Fruit fly (Drosophila melanogaster): ENCODE results near the gene c-cup.

c-cup gene

DNA sequence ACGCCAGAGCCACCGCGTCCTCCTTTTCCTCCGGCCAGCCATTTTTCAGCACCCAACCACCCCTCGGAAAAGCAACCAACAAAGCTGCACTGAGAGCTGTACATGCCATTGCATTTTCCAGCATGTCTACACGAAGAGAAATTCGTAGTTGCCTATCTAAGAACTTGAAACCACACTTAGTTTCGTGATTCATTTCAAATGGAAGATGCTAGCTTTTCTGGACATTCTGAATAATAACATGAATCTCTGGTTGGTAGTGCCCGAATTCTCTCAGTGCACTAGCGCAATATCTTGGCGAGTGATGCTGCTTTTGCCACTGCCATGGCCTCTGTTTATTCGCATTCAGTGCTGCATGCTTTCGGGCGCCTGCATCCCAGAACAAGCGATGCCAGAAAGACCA, 29.6 kb upstream of the c-cup start:
- TF ChIP-seq GATAd (GFP tag; optimal IDR thresholded peaks at IDR 0.05), result no peak
- peak; percentile 20 for TF ChIP-seq fru (GFP tag; optimal IDR thresholded peaks at IDR 0.05)

DNA sequence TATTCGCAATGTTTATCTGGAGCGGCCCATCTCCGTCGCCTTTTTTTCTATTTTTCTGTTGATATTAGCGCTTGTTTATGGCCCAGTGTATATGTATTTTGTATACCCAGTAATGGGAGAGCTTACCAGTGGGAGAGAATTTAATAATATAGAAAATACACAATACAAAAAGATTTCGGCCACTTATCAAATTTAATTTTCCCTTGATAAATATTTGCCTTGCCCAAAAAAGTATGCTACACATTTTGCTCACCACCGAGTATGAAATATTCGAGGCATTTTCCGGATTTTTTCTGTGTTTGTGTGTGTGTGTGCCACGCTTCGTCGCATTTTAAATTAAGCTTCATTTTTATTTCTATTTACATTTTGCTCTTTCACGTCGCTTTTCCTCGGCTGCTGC, 6.7 kb upstream of the c-cup start:
- TF ChIP-seq Hr83 (GFP tag; optimal IDR thresholded peaks at IDR 0.05; ENCODE audit: poor library complexity, severe bottlenecking), result no peak
- no peak for TF ChIP-seq lola (GFP tag; optimal IDR thresholded peaks at IDR 0.05)
- TF ChIP-seq Hnf4 (GFP tag; optimal IDR thresholded peaks at IDR 0.05), result no peak
- TF ChIP-seq sage (GFP tag; optimal IDR thresholded peaks at IDR 0.05), result no peak
- TF ChIP-seq Myc (optimal IDR thresholded peaks at IDR 0.05), result no peak
- TF ChIP-seq rgr (GFP tag; optimal IDR thresholded peaks at IDR 0.05), result no peak
- TF ChIP-seq dl (GFP tag; optimal IDR thresholded peaks at IDR 0.05; ENCODE audit: insufficient read depth in 1 of 2, partially characterized antibody in 2 of 2), result no peak
- TF ChIP-seq woc (GFP tag; optimal IDR thresholded peaks at IDR 0.05), result no peak
- TF ChIP-seq dmrt93B (GFP tag; optimal IDR thresholded peaks at IDR 0.05), result no peak
- no peak for TF ChIP-seq usp (GFP tag; optimal IDR thresholded peaks at IDR 0.05)
- no peak for TF ChIP-seq CG32264 (GFP tag; optimal IDR thresholded peaks at IDR 0.05)
- no peak for TF ChIP-seq Abd-B (GFP tag; optimal IDR thresholded peaks at IDR 0.05)
- TF ChIP-seq ey (GFP tag; optimal IDR thresholded peaks at IDR 0.05), result no peak
- no peak for TF ChIP-seq Mio (GFP tag; optimal IDR thresholded peaks at IDR 0.05)
- TF ChIP-seq foxo (GFP tag; optimal IDR thresholded peaks at IDR 0.05), result no peak
- TF ChIP-seq N (GFP tag; optimal IDR thresholded peaks at IDR 0.05), result no peak
- no peak for TF ChIP-seq Sp1 (GFP tag; optimal IDR thresholded peaks at IDR 0.05)
- TF ChIP-seq Dif (GFP tag; optimal IDR thresholded peaks at IDR 0.05; ENCODE audit: partially characterized antibody), result no peak

DNA sequence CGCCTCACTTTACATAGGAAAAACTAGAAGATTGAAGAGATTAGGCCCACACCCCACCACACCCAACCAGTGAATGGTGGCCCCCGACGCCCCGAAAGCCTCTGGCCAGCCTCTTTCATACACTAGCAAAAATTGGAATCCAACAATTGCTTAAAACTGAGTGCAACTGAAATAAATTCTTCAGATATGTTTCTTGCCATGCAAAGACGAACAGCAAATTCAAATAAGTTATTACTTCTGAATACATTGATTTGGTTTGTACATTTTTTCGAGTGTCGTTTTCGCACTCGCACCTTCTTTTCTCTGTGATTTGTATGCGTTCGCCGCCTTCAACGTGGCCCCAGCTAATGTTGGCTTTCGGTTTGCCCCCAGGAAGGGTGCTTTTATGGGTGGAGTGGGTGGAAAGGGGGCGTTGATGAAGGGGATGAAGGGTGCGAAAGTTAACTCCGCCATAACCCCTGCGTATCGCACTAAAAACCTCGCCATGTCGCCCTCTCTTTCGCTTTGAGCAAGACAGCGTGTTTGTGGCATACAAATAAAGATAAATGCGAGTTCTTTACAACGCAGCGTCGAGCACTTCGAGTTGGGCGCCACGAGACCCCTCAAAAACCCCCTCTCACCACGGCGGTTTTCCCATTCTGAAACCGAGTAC, 5.5 kb upstream of the c-cup start:
- no peak for TF ChIP-seq rgr (GFP tag; optimal IDR thresholded peaks at IDR 0.05)
- TF ChIP-seq pan (optimal IDR thresholded peaks at IDR 0.05), result no peak
- no peak for TF ChIP-seq CrebA (GFP tag; optimal IDR thresholded peaks at IDR 0.05; ENCODE audit: borderline replicate concordance)
- no peak for TF ChIP-seq Mio (GFP tag; optimal IDR thresholded peaks at IDR 0.05)
- no peak for TF ChIP-seq dsf (GFP tag; optimal IDR thresholded peaks at IDR 0.05; ENCODE audit: borderline replicate concordance)
- TF ChIP-seq Dif (GFP tag; optimal IDR thresholded peaks at IDR 0.05; ENCODE audit: partially characterized antibody), result no peak
- no peak for TF ChIP-seq sage (GFP tag; optimal IDR thresholded peaks at IDR 0.05)
- no peak for TF ChIP-seq lola (GFP tag; optimal IDR thresholded peaks at IDR 0.05)
- TF ChIP-seq Abd-B (GFP tag; optimal IDR thresholded peaks at IDR 0.05), result no peak

DNA sequence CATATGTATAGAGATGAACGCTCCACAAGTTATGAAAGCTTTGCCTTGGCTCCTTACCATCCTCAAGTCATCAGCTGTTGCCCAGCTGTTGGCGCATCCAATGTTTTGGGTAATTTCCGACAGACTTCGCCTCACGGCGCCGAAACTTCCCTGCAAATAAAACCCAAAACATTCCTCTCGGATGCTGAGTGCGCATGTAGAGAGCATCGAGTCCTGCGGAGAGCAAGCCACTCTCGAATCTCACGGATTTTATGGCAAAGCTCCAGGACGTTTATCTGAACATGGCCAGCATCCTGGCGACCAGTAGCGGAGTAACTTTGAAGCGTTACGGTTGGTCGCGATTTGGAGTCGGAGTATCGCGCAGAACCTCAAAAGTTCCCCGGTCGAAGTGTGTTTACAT, 3.9 kb upstream of the c-cup start, which contains the start of gene wry:
Gene wry, plus strand, starts transcription at position 301 of the 400 bp plus-strand sequence.
- TF ChIP-seq CG9705 (GFP tag; optimal IDR thresholded peaks at IDR 0.05), result no peak
- TF ChIP-seq HLH106 (tag; optimal IDR thresholded peaks at IDR 0.05), result no peak
- no peak for TF ChIP-seq N (GFP tag; optimal IDR thresholded peaks at IDR 0.05)
- no peak for TF ChIP-seq br (GFP tag; optimal IDR thresholded peaks at IDR 0.05)
- no peak for TF ChIP-seq CrebA (GFP tag; optimal IDR thresholded peaks at IDR 0.05; ENCODE audit: borderline replicate concordance)
- no peak for TF ChIP-seq GATAd (GFP tag; optimal IDR thresholded peaks at IDR 0.05)
- TF ChIP-seq Hnf4 (GFP tag; optimal IDR thresholded peaks at IDR 0.05), result no peak
- TF ChIP-seq Jra (GFP tag; optimal IDR thresholded peaks at IDR 0.05), result no peak
- no peak for TF ChIP-seq Mio (GFP tag; optimal IDR thresholded peaks at IDR 0.05)
- TF ChIP-seq psq (GFP tag; optimal IDR thresholded peaks at IDR 0.05), result no peak

DNA sequence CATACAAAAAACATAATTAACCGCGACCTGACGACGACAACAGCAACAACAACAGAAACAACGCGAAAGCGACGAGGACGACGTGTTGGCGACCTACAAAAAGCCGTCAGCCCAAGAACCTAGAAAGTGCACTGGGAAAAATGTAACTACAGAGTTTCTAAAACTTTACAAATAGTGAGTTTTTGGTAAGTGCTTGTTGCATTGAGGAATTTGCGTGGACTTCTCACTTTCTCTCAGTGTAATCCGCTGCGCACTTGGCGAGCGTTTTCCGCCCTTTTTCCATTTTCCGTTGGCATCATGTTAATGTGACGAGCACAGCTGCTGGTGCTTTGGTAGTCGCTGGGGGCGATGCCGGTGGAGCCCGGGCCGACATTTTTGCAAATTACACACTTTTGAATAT, 4.1 kb downstream of the c-cup start:
- no peak for TF ChIP-seq CG32264 (GFP tag; optimal IDR thresholded peaks at IDR 0.05)
- no peak for TF ChIP-seq Hnf4 (GFP tag; optimal IDR thresholded peaks at IDR 0.05)

DNA sequence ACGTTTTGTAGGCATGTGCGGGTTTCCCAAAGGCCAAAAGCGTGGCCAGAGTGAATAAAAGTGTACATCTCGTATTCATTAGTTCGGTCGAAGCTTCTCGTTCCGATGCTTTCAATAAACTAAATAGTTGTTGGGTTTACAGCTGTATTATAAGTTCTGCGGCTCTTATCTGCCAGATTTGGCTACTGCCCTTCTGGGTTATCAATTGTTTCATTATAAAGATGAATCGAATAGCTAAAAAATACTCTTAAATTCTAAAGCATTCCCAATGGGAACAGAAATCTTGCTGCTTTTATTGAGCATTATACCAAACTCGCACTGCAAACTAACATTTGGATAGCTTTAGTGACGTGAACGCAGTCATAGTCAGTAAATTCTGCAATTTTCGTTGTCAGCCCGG, 6.0 kb downstream of the c-cup start, which contains the start of gene CG31664:
Gene CG31664, minus strand, starts transcription at position 101 of the 400 bp plus-strand sequence.
- no peak for TF ChIP-seq dmrt93B (GFP tag; optimal IDR thresholded peaks at IDR 0.05)
- no peak for TF ChIP-seq dsf (GFP tag; optimal IDR thresholded peaks at IDR 0.05; ENCODE audit: borderline replicate concordance)
- TF ChIP-seq HLH106 (tag; optimal IDR thresholded peaks at IDR 0.05), result no peak
- TF ChIP-seq Dif (GFP tag; optimal IDR thresholded peaks at IDR 0.05; ENCODE audit: partially characterized antibody), result no peak
- no peak for TF ChIP-seq Myc (optimal IDR thresholded peaks at IDR 0.05)
- TF ChIP-seq rgr (GFP tag; optimal IDR thresholded peaks at IDR 0.05), result no peak
- no peak for TF ChIP-seq OdsH (GFP tag; optimal IDR thresholded peaks at IDR 0.05)
- no peak for TF ChIP-seq Jra (GFP tag; optimal IDR thresholded peaks at IDR 0.05)
- no peak for TF ChIP-seq Sp1 (GFP tag; optimal IDR thresholded peaks at IDR 0.05)
- no peak for TF ChIP-seq fru (GFP tag; optimal IDR thresholded peaks at IDR 0.05)
- TF ChIP-seq CrebA (GFP tag; optimal IDR thresholded peaks at IDR 0.05; ENCODE audit: borderline replicate concordance), result no peak
- TF ChIP-seq Vsx2 (GFP tag; optimal IDR thresholded peaks at IDR 0.05; ENCODE audit: partially characterized antibody), result no peak
- no peak for TF ChIP-seq jim (GFP tag; optimal IDR thresholded peaks at IDR 0.05)
- no peak for TF ChIP-seq Rel (GFP tag; optimal IDR thresholded peaks at IDR 0.05)
- no peak for TF ChIP-seq Rel (tag; optimal IDR thresholded peaks at IDR 0.05)
- TF ChIP-seq CG9705 (GFP tag; optimal IDR thresholded peaks at IDR 0.05), result no peak
- TF ChIP-seq foxo (GFP tag; optimal IDR thresholded peaks at IDR 0.05), result no peak
- no peak for TF ChIP-seq Hnf4 (GFP tag; optimal IDR thresholded peaks at IDR 0.05)
- TF ChIP-seq psq (GFP tag; optimal IDR thresholded peaks at IDR 0.05), result no peak

All from whole organism, wandering third instar larva.